Worm (Caenorhabditis elegans) whole organism, L1 larva: Measurements from ENCODE around the gene txt-2.
"Not testable (repeated sequence)": the region's sequence is repeated elsewhere in the genome, so short reads cannot be mapped to it uniquely, and the experiment has no call there.

ENCODE experiments used
- ceh-82 ChIP-seq, 3 experiments: fragments of 150-350 bp in 1 of 3; sonication (generic microtip) in 2 of 3; optimal IDR thresholded peaks; 2 replicates each; lab custom pipeline; 2014 to 2017; ENCODE audit warnings: missing biosample characterization in 3 of 3, missing genetic modification characterization in 3 of 3
- efl-1 ChIP-seq, 4 experiments: fragments of 150-350 bp; optimal IDR thresholded peaks in 3 of 4; peaks in 1 of 4; 1 replicate in 1 of 4; 2 replicates in 3 of 4; lab custom pipeline; 2014; ENCODE audit warnings: missing biosample characterization in 2 of 4, missing genetic modification characterization in 2 of 4, missing genetic modification reagents in 2 of 4
- egl-27 ChIP-seq, 2 experiments: fragments of 150-350 bp in 1 of 2; sonication (generic microtip); optimal IDR thresholded peaks; 3 replicates each; lab custom pipeline; 2017 to 2018; ENCODE audit warnings: missing biosample characterization in 2 of 2, missing genetic modification characterization in 2 of 2, missing genetic modification reagents in 2 of 2
- fkh-4 ChIP-seq: sonication (generic microtip); optimal IDR thresholded peaks from 2 replicates; lab custom pipeline; 2016; ENCODE audit warnings: missing compliant biosample characterization, missing genetic modification characterization, borderline replicate concordance
- hlh-17 ChIP-seq: fragments of 200-800 bp; sonication (Bioruptor generic); optimal IDR thresholded peaks from 2 replicates; lab custom pipeline; 2018; ENCODE audit warnings: missing genetic modification characterization, mild to moderate bottlenecking, missing compliant biosample characterization, moderate library complexity, borderline replicate concordance
- hpl-2 ChIP-seq: fragments of 150-350 bp; optimal IDR thresholded peaks from 2 replicates; lab custom pipeline; 2014; ENCODE audit warnings: missing biosample characterization, missing genetic modification reagents, missing genetic modification characterization
- lin-13 ChIP-seq: fragments of 150-350 bp; optimal IDR thresholded peaks from 2 replicates; lab custom pipeline; 2014; ENCODE audit warnings: missing biosample characterization, missing genetic modification reagents, missing genetic modification characterization
- nhr-20 ChIP-seq: sonication (generic microtip); optimal IDR thresholded peaks from 2 replicates; lab custom pipeline; 2016; ENCODE audit warnings: mild to moderate bottlenecking, missing genetic modification characterization, missing compliant biosample characterization
- nhr-28 ChIP-seq: fragments of 150-350 bp; optimal IDR thresholded peaks from 2 replicates; lab custom pipeline; 2014; ENCODE audit warnings: missing biosample characterization, missing genetic modification characterization
- pqm-1 ChIP-seq: sonication (generic microtip); optimal IDR thresholded peaks from 3 replicates; lab custom pipeline; 2017; ENCODE audit warnings: missing biosample characterization, missing genetic modification characterization
- skn-1 ChIP-seq: fragments of 150-350 bp; optimal IDR thresholded peaks from 2 replicates; lab custom pipeline; 2014; ENCODE audit warnings: missing biosample characterization, missing genetic modification characterization
- unc-62 ChIP-seq: fragments of 150-350 bp; optimal IDR thresholded peaks from 2 replicates; lab custom pipeline; 2014; ENCODE audit warnings: missing biosample characterization, missing genetic modification reagents, missing genetic modification characterization

- TF ChIP-seq ceh-82 (tag; optimal IDR thresholded peaks at IDR 0.05; lab: Kevin White, UChicago); nhr-28 (tag; lab: Kevin White, UChicago); egl-27 (tag; optimal IDR thresholded peaks at IDR 0.05; lab: Kevin White, UChicago); hpl-2 (GFP tag; lab: Kevin White, UChicago); hlh-17; efl-1 (optimal IDR thresholded peaks at IDR 0.05; lab: Kevin White, UChicago); efl-1 (GFP tag; optimal IDR thresholded peaks at IDR 0.05 in 1 of 2; lab: Kevin White, UChicago); lin-13 (GFP tag; lab: Kevin White, UChicago); nhr-20; skn-1 (tag; lab: Kevin White, UChicago); unc-62 (GFP tag; lab: Kevin White, UChicago); pqm-1 (tag; lab: Kevin White, UChicago); fkh-4 (tag; lab: Kevin White, UChicago): not testable (repeated sequence)
Observed at ce11 chrV:212687-213086, 27.6 kb downstream of the txt-2 start, which contains the start of gene DC2.5.
